Worm (Caenorhabditis elegans) whole organism, L3 larva: ENCODE measurements around the gene F40F8.5.

Source experiments
- lin-39 ChIP-seq: fragments of 150-350 bp; optimal IDR thresholded peaks from 2 replicates; lab custom pipeline; 2018; ENCODE audit warnings: missing biosample characterization, missing genetic modification reagents, missing genetic modification characterization
- nhr-12 ChIP-seq: fragments of 150-350 bp; optimal IDR thresholded peaks from 2 replicates; lab custom pipeline; 2014; ENCODE audit warnings: missing biosample characterization, missing genetic modification characterization
- nhr-237 ChIP-seq: fragments of 150-350 bp; optimal IDR thresholded peaks from 2 replicates; lab custom pipeline; 2014; ENCODE audit warnings: missing biosample characterization, missing genetic modification characterization
- nhr-76 ChIP-seq: fragments of 150-350 bp; sonication (generic microtip); optimal IDR thresholded peaks from 5 replicates; lab custom pipeline; 2014; ENCODE audit warnings: missing biosample characterization, missing genetic modification characterization

- TF ChIP-seq nhr-237 (tag; lab: Kevin White, UChicago) (no peak), lin-39 (tag; lab: Kevin White, UChicago) (no peak), nhr-12 (no peak), nhr-76 (tag; lab: Kevin White, UChicago) (no peak)
These were observed 20.7 kb upstream of the F40F8.5 start for ce11 chrII:11155400-11155799.
